Fruit fly (Drosophila melanogaster) whole organism, embryonic: ENCODE measurements around the gene CG12290.
A peak's percentile ranks its signal among the peaks of the same experiment; 100 is the strongest.

ENCODE experiments used
- Aef1 ChIP-seq: fragments of 200-800 bp; sonication (Bioruptor generic); IDR thresholded peaks from 3 replicates; pipeline ENCODE4 v1.3.6; 2022; ENCODE audit warnings: missing biosample characterization, missing genetic modification characterization
- Bteb2 ChIP-seq: fragments of 200-800 bp; sonication (Bioruptor generic); optimal IDR thresholded peaks from 2 replicates; lab custom pipeline; 2016; ENCODE audit warnings: missing biosample characterization, missing genetic modification characterization
- CG10321 ChIP-seq: fragments of 200-800 bp; sonication (Bioruptor generic); IDR thresholded peaks from 2 replicates; pipeline ENCODE4 v1.3.6; 2022; ENCODE audit warnings: missing biosample characterization, missing genetic modification characterization
- CG10431 ChIP-seq: fragments of 200-800 bp; sonication (Bioruptor generic); optimal IDR thresholded peaks from 3 replicates; lab custom pipeline; 2018; ENCODE audit warnings: missing biosample characterization, mild to moderate bottlenecking, missing genetic modification characterization
- CG11723 ChIP-seq: fragments of 200-800 bp; sonication (Bioruptor generic); optimal IDR thresholded peaks from 2 replicates; lab custom pipeline; 2017; ENCODE audit warnings: missing biosample characterization, mild to moderate bottlenecking, missing genetic modification characterization
- CG14441 ChIP-seq: fragments of 200-800 bp; sonication (Bioruptor generic); IDR thresholded peaks from 2 replicates; pipeline ENCODE4 v1.3.6; 2022; ENCODE audit warnings: missing biosample characterization, missing genetic modification characterization
- CG14710 ChIP-seq: fragments of 200-800 bp; sonication (Bioruptor generic); optimal IDR thresholded peaks from 3 replicates; lab custom pipeline; 2019; ENCODE audit warnings: missing biosample characterization, mild to moderate bottlenecking, missing genetic modification characterization, moderate library complexity
- CG1603 ChIP-seq: fragments of 200-800 bp; sonication (Bioruptor generic); optimal IDR thresholded peaks from 2 replicates; lab custom pipeline; 2019; ENCODE audit warnings: missing biosample characterization, mild to moderate bottlenecking, missing genetic modification characterization, moderate library complexity
- CG1647 ChIP-seq: fragments of 200-800 bp; sonication (Bioruptor generic); optimal IDR thresholded peaks from 3 replicates; lab custom pipeline; 2016; ENCODE audit warnings: missing biosample characterization, missing genetic modification characterization
- CG16779 ChIP-seq: fragments of 200-800 bp; sonication (Bioruptor generic); IDR thresholded peaks from 2 replicates; pipeline ENCODE4 v1.3.6; 2022; ENCODE audit warnings: missing biosample characterization, missing genetic modification characterization
- CG16863 ChIP-seq: fragments of 200-800 bp; sonication (Bioruptor generic); optimal IDR thresholded peaks from 3 replicates; lab custom pipeline; 2016; ENCODE audit warnings: missing biosample characterization, missing genetic modification characterization
- CG17612 ChIP-seq: fragments of 200-800 bp; sonication (Bioruptor generic); IDR thresholded peaks from 2 replicates; pipeline ENCODE4 v1.3.6; 2022; ENCODE audit warnings: missing biosample characterization, missing genetic modification characterization
- CG1832 ChIP-seq: fragments of 200-800 bp; sonication (Bioruptor generic); optimal IDR thresholded peaks from 2 replicates; lab custom pipeline; 2017; ENCODE audit warnings: missing biosample characterization, mild to moderate bottlenecking, missing genetic modification characterization, inconsistent platforms
- CG2712 ChIP-seq: fragments of 200-800 bp; optimal IDR thresholded peaks from 3 replicates; lab custom pipeline; 2019; ENCODE audit warnings: missing biosample characterization, mild to moderate bottlenecking, missing genetic modification characterization, moderate library complexity
- CG3407 ChIP-seq: fragments of 200-800 bp; sonication (Bioruptor generic); optimal IDR thresholded peaks from 2 replicates; lab custom pipeline; 2018; ENCODE audit warnings: missing biosample characterization, mild to moderate bottlenecking, missing genetic modification characterization
- CG3847 ChIP-seq: fragments of 200-800 bp; sonication (Bioruptor generic); IDR thresholded peaks from 2 replicates; pipeline ENCODE4 v1.3.6; 2022; ENCODE audit warnings: missing biosample characterization, missing genetic modification characterization
- CG4854 ChIP-seq: fragments of 200-800 bp; sonication (Bioruptor generic); optimal IDR thresholded peaks from 2 replicates; lab custom pipeline; 2016; ENCODE audit warnings: missing biosample characterization, missing genetic modification characterization, inconsistent platforms
- CG7357 ChIP-seq: fragments of 200-800 bp; sonication (Bioruptor generic); IDR thresholded peaks from 3 replicates; pipeline ENCODE4 v1.3.6; 2022; ENCODE audit warnings: missing biosample characterization, missing genetic modification characterization
- CG7963 ChIP-seq: fragments of 200-800 bp; sonication (Bioruptor generic); IDR thresholded peaks from 3 replicates; pipeline ENCODE4 v1.3.6; 2022; ENCODE audit warnings: missing biosample characterization, missing genetic modification characterization; ENCODE audit not compliant: partially characterized antibody
- CG7987 ChIP-seq: fragments of 200-800 bp; sonication (Bioruptor generic); optimal IDR thresholded peaks from 2 replicates; lab custom pipeline; 2018; ENCODE audit warnings: missing biosample characterization, mild to moderate bottlenecking, missing genetic modification characterization, moderate library complexity
- CG8388 ChIP-seq: fragments of 200-800 bp; sonication (Bioruptor generic); optimal IDR thresholded peaks from 2 replicates; lab custom pipeline; 2019; ENCODE audit warnings: missing biosample characterization, mild to moderate bottlenecking, missing genetic modification characterization, moderate library complexity
- CG8478 ChIP-seq: fragments of >200 bp; optimal IDR thresholded peaks from 2 replicates; lab custom pipeline; 2018
- D ChIP-seq, 2 experiments: fragments of 200-800 bp in 1 of 2; fragments of >200 bp in 1 of 2; sonication (Bioruptor generic) in 1 of 2; optimal IDR thresholded peaks; 2 replicates in 1 of 2; 3 replicates in 1 of 2; lab custom pipeline; 2017; ENCODE audit warnings: mild to moderate bottlenecking in 1 of 2, missing biosample characterization in 1 of 2, missing genetic modification characterization in 1 of 2, missing genetic modification reagents in 1 of 2
- Dfd ChIP-seq, 2 experiments: fragments of >200 bp; optimal IDR thresholded peaks; 2 replicates each; lab custom pipeline; 2017; ENCODE audit warnings: missing biosample characterization in 2 of 2, missing genetic modification characterization in 2 of 2
- Dp ChIP-seq: fragments of 200-800 bp; sonication (Bioruptor generic); optimal IDR thresholded peaks from 2 replicates; lab custom pipeline; 2018; ENCODE audit warnings: missing biosample characterization, mild to moderate bottlenecking, missing genetic modification characterization, moderate library complexity
- Eip74EF ChIP-seq, 2 experiments: fragments of 200-800 bp in 1 of 2; fragments of >200 bp in 1 of 2; sonication (Bioruptor generic) in 1 of 2; optimal IDR thresholded peaks; 2 replicates each; lab custom pipeline; 2017 to 2019; ENCODE audit warnings: missing biosample characterization in 2 of 2, missing genetic modification characterization in 2 of 2, mild to moderate bottlenecking in 1 of 2, moderate library complexity in 1 of 2
- HmgD ChIP-seq: fragments of 200-800 bp; sonication (Bioruptor generic); optimal IDR thresholded peaks from 3 replicates; lab custom pipeline; 2016; ENCODE audit warnings: missing biosample characterization, missing genetic modification characterization
- Lhr ChIP-seq: fragments of 200-800 bp; sonication (Bioruptor generic); optimal IDR thresholded peaks from 3 replicates; lab custom pipeline; 2017; ENCODE audit warnings: mild to moderate bottlenecking, missing biosample characterization, missing genetic modification reagents, missing genetic modification characterization
- Mad ChIP-seq: fragments of 200-800 bp; sonication (Bioruptor generic); optimal IDR thresholded peaks from 2 replicates; lab custom pipeline; 2016; ENCODE audit warnings: missing biosample characterization, missing genetic modification characterization
- Mrtf ChIP-seq: fragments of 200-800 bp; sonication (Bioruptor generic); IDR thresholded peaks from 3 replicates; pipeline ENCODE4 v1.3.6; 2022; ENCODE audit warnings: missing biosample characterization, missing genetic modification characterization
- NK7.1 ChIP-seq: fragments of 200-800 bp; sonication (Bioruptor generic); optimal IDR thresholded peaks from 3 replicates; lab custom pipeline; 2016; ENCODE audit warnings: missing biosample characterization, missing genetic modification characterization
- bbx ChIP-seq: fragments of 200-800 bp; sonication (Bioruptor generic); IDR thresholded peaks from 2 replicates; pipeline ENCODE4 v1.3.6; 2022; ENCODE audit warnings: missing biosample characterization, missing genetic modification characterization; ENCODE audit not compliant: partially characterized antibody
- bowl ChIP-seq: fragments of 200-800 bp; sonication (Bioruptor generic); IDR thresholded peaks from 2 replicates; pipeline ENCODE4 v1.3.6; 2022; ENCODE audit warnings: missing biosample characterization, missing genetic modification characterization
- br ChIP-seq: fragments of >200 bp; optimal IDR thresholded peaks from 2 replicates; lab custom pipeline; 2017
- cas ChIP-seq: fragments of 200-800 bp; sonication (Bioruptor generic); IDR thresholded peaks from 2 replicates; pipeline ENCODE4 v1.3.6; 2022; ENCODE audit warnings: missing biosample characterization, missing genetic modification characterization
- chinmo ChIP-seq: fragments of 200-800 bp; sonication (Bioruptor generic); IDR thresholded peaks from 4 replicates; pipeline ENCODE4 v1.3.6; 2022; ENCODE audit warnings: missing biosample characterization, missing genetic modification characterization; ENCODE audit not compliant: partially characterized antibody
- disco-r ChIP-seq: fragments of 200-800 bp; sonication (Bioruptor generic); optimal IDR thresholded peaks from 2 replicates; lab custom pipeline; 2016; ENCODE audit warnings: missing biosample characterization, missing genetic modification characterization
- dpn ChIP-seq, 2 experiments: fragments of 200-800 bp; sonication (Bioruptor generic); optimal IDR thresholded peaks; 3 replicates each; lab custom pipeline; 2016; ENCODE audit warnings: missing biosample characterization in 2 of 2, missing genetic modification characterization in 2 of 2
- fd3F ChIP-seq: fragments of 200-800 bp; sonication (Bioruptor generic); optimal IDR thresholded peaks from 2 replicates; lab custom pipeline; 2018; ENCODE audit warnings: missing biosample characterization, mild to moderate bottlenecking, missing genetic modification characterization, moderate library complexity
- gcm ChIP-seq: fragments of 200-800 bp; sonication (Bioruptor generic); optimal IDR thresholded peaks from 2 replicates; lab custom pipeline; 2019; ENCODE audit warnings: missing biosample characterization, mild to moderate bottlenecking, missing genetic modification characterization, moderate library complexity
- insv ChIP-seq, 2 experiments: fragments of 200-800 bp; sonication (Bioruptor generic); optimal IDR thresholded peaks; 3 replicates each; lab custom pipeline; 2016 to 2018; ENCODE audit warnings: missing biosample characterization in 2 of 2, missing genetic modification characterization in 2 of 2
- org-1 ChIP-seq: fragments of 200-800 bp; sonication (Bioruptor generic); optimal IDR thresholded peaks from 2 replicates; lab custom pipeline; 2017; ENCODE audit warnings: missing biosample characterization, missing genetic modification characterization
- pho ChIP-seq: fragments of 200-800 bp; sonication (Bioruptor generic); optimal IDR thresholded peaks from 2 replicates; lab custom pipeline; 2016; ENCODE audit warnings: missing biosample characterization, missing genetic modification characterization
- pum ChIP-seq: fragments of 200-800 bp; sonication (Bioruptor generic); optimal IDR thresholded peaks from 2 replicates; lab custom pipeline; 2016; ENCODE audit warnings: missing biosample characterization, missing genetic modification characterization
- salm ChIP-seq: fragments of 200-800 bp; sonication (Bioruptor generic); optimal IDR thresholded peaks from 2 replicates; lab custom pipeline; 2018; ENCODE audit warnings: missing biosample characterization, mild to moderate bottlenecking, missing genetic modification characterization
- slbo ChIP-seq: fragments of 200-800 bp; sonication (Bioruptor generic); IDR thresholded peaks from 2 replicates; pipeline ENCODE4 v1.3.6; 2022; ENCODE audit warnings: missing biosample characterization, missing genetic modification characterization
- tin ChIP-seq: fragments of 200-800 bp; sonication (Bioruptor generic); optimal IDR thresholded peaks from 3 replicates; lab custom pipeline; 2016; ENCODE audit warnings: missing biosample characterization, missing genetic modification characterization
- tio ChIP-seq: fragments of 200-800 bp; sonication (Bioruptor generic); optimal IDR thresholded peaks from 2 replicates; lab custom pipeline; 2017; ENCODE audit warnings: missing biosample characterization, missing genetic modification characterization, inconsistent platforms
- vfl ChIP-seq: fragments of 200-800 bp; sonication (Bioruptor generic); optimal IDR thresholded peaks from 2 replicates; lab custom pipeline; 2016; ENCODE audit warnings: missing biosample characterization, missing genetic modification characterization
- vnd ChIP-seq: fragments of 200-800 bp; sonication (Bioruptor generic); IDR thresholded peaks from 3 replicates; pipeline ENCODE4 v1.3.6; 2022; ENCODE audit warnings: missing biosample characterization, missing genetic modification characterization; ENCODE audit not compliant: partially characterized antibody
- wek ChIP-seq: fragments of 200-800 bp; sonication (Bioruptor generic); optimal IDR thresholded peaks from 3 replicates; lab custom pipeline; 2018; ENCODE audit warnings: missing biosample characterization, mild to moderate bottlenecking, missing genetic modification characterization, moderate library complexity

The CG12290 gene

dm6 chr3R:26230016-26230415, at the start of gene CG12290 (continued):
- TF ChIP-seq disco-r: no peak
- peak; percentile 27 for TF ChIP-seq HmgD (GFP tag; lab: Kevin White, UChicago)
- no peak for TF ChIP-seq CG16863 (GFP tag; lab: Kevin White, UChicago)
- no peak for TF ChIP-seq Mad
- TF ChIP-seq br: no peak
- TF ChIP-seq CG10321 (GFP tag; lab: Robert Waterston, UW): no peak
- TF ChIP-seq CG10431: no peak
- TF ChIP-seq CG1647 (GFP tag; lab: Kevin White, UChicago): peak; percentile 20
- no peak for TF ChIP-seq NK7.1 (GFP tag; lab: Kevin White, UChicago)
- peak; percentile 24 for TF ChIP-seq CG1603 (tag; lab: Kevin White, UChicago)
- no peak for TF ChIP-seq org-1 (GFP tag; lab: Kevin White, UChicago)
- TF ChIP-seq tio (GFP tag; lab: Kevin White, UChicago): no peak
- TF ChIP-seq Dp: no peak
- no peak for TF ChIP-seq CG16779
- TF ChIP-seq CG2712 (tag; lab: Kevin White, UChicago): no peak
- TF ChIP-seq CG8478 (lab: Kevin White, UChicago): no peak
- TF ChIP-seq Lhr (GFP tag; lab: Kevin White, UChicago): no peak
- peak in 1 of 2 experiments; percentile 23 for TF ChIP-seq dpn (GFP tag; optimal IDR thresholded peaks at IDR 0.05; lab: Kevin White, UChicago)
- no peak for TF ChIP-seq slbo (GFP tag; lab: Robert Waterston, UW)
- no peak for TF ChIP-seq CG11723 (GFP tag; lab: Kevin White, UChicago)
- 0 out of 3 replicates have a peak, but pooled peaks have one; percentile 15 for TF ChIP-seq Mrtf (GFP tag; lab: Robert Waterston, UW)
- TF ChIP-seq CG4854 (GFP tag; lab: Kevin White, UChicago): no peak
- no peak for TF ChIP-seq CG8388 (GFP tag; lab: Kevin White, UChicago)
- TF ChIP-seq CG7357: 0 out of 3 replicates have a peak, but pooled peaks have one; percentile 29
- no peak for TF ChIP-seq salm
- no peak for TF ChIP-seq Aef1 (GFP tag; lab: Robert Waterston, UW)
- TF ChIP-seq Bteb2: no peak
- no peak for TF ChIP-seq vfl (GFP tag; lab: Kevin White, UChicago)
- no peak for TF ChIP-seq pho (GFP tag; lab: Kevin White, UChicago)
- no peak for TF ChIP-seq vnd (GFP tag; lab: Robert Waterston, UW)
- TF ChIP-seq cas (GFP tag; lab: Robert Waterston, UW): no peak
- TF ChIP-seq CG3407: no peak
- peak; percentile 93; the same call in 3 of the 4 replicates for TF ChIP-seq chinmo (GFP tag; lab: Robert Waterston, UW)
- TF ChIP-seq D (optimal IDR thresholded peaks at IDR 0.05; lab: Kevin White, UChicago): no peak
- no peak for TF ChIP-seq D (GFP tag; optimal IDR thresholded peaks at IDR 0.05; lab: Kevin White, UChicago)
- 0 out of 3 replicates have a peak, but pooled peaks have one; percentile 21 for TF ChIP-seq CG7963
- TF ChIP-seq CG3847 (GFP tag; lab: Robert Waterston, UW): peak; percentile 19; the same call in 1 of the 2 replicates
- TF ChIP-seq Eip74EF (GFP tag; optimal IDR thresholded peaks at IDR 0.05; lab: Kevin White, UChicago): no peak
- TF ChIP-seq insv (GFP tag; optimal IDR thresholded peaks at IDR 0.05; lab: Kevin White, UChicago): no peak
- no peak for TF ChIP-seq CG17612 (GFP tag; lab: Robert Waterston, UW)
- TF ChIP-seq gcm (GFP tag; lab: Kevin White, UChicago): no peak
- TF ChIP-seq CG14710 (tag; lab: Kevin White, UChicago): no peak
- TF ChIP-seq bowl (GFP tag; lab: Robert Waterston, UW): peak; percentile 49; the same call in 1 of the 2 replicates
- TF ChIP-seq pum (GFP tag; lab: Kevin White, UChicago): no peak
- TF ChIP-seq tin (GFP tag; lab: Kevin White, UChicago): no peak
- no peak for TF ChIP-seq wek (GFP tag; lab: Kevin White, UChicago)
- peak; percentile 46; the same call in 1 of the 2 replicates for TF ChIP-seq bbx
- TF ChIP-seq CG7987: peak; percentile 66
- peak; percentile 46 for TF ChIP-seq CG1832 (GFP tag; lab: Kevin White, UChicago)
- TF ChIP-seq fd3F (GFP tag; lab: Kevin White, UChicago): no peak
- no peak for TF ChIP-seq Dfd (GFP tag; optimal IDR thresholded peaks at IDR 0.05; lab: Kevin White, UChicago)
- TF ChIP-seq CG14441 (GFP tag; lab: Robert Waterston, UW): 0 out of 2 replicates have a peak, but pooled peaks have one; percentile 28
